Fruit fly (Drosophila melanogaster): ENCODE measurements around the gene CG1607.

Gene CG1607

dm6 chr3R:31381861-31382260 is at the start of gene CG1607:
CG1607 (plus strand) TSS chr3R:31382109.
- TF ChIP-seq CG17801 (GFP tag; optimal IDR thresholded peaks at IDR 0.05; ENCODE audit: partially characterized antibody) = no peak

- no peak for TF ChIP-seq CG17801 (GFP tag; optimal IDR thresholded peaks at IDR 0.05; ENCODE audit: partially characterized antibody)
Measured at dm6 chr3R:31336291-31336690, 45.6 kb upstream of the CG1607 start.

dm6 chr3R:31339818-31340217 is 42.1 kb upstream of the CG1607 start:
- TF ChIP-seq CG17801 (GFP tag; optimal IDR thresholded peaks at IDR 0.05; ENCODE audit: partially characterized antibody) = no peak

- no peak for TF ChIP-seq CG17801 (GFP tag; optimal IDR thresholded peaks at IDR 0.05; ENCODE audit: partially characterized antibody)
Measured at dm6 chr3R:31340769-31341168, 41.1 kb upstream of the CG1607 start.

- TF ChIP-seq CG17801 (GFP tag; optimal IDR thresholded peaks at IDR 0.05; ENCODE audit: partially characterized antibody) = no peak
Measured at dm6 chr3R:31342574-31342973, 39.3 kb upstream of the CG1607 start.

dm6 chr3R:31345626-31346025 is 36.3 kb upstream of the CG1607 start:
- TF ChIP-seq CG17801 (GFP tag; optimal IDR thresholded peaks at IDR 0.05; ENCODE audit: partially characterized antibody) = no peak

- TF ChIP-seq CG17801 (GFP tag; optimal IDR thresholded peaks at IDR 0.05; ENCODE audit: partially characterized antibody) = no peak
Measured at dm6 chr3R:31346657-31347056, 35.3 kb upstream of the CG1607 start.

- TF ChIP-seq CG17801 (GFP tag; optimal IDR thresholded peaks at IDR 0.05; ENCODE audit: partially characterized antibody) = no peak
Measured at dm6 chr3R:31363615-31364014, 18.3 kb upstream of the CG1607 start.

- TF ChIP-seq CG17801 (GFP tag; optimal IDR thresholded peaks at IDR 0.05; ENCODE audit: partially characterized antibody) = no peak
Measured at dm6 chr3R:31369054-31369453, 12.9 kb upstream of the CG1607 start.

dm6 chr3R:31370204-31370603 is 11.7 kb upstream of the CG1607 start:
- no peak for TF ChIP-seq CG17801 (GFP tag; optimal IDR thresholded peaks at IDR 0.05; ENCODE audit: partially characterized antibody)

- TF ChIP-seq CG17801 (GFP tag; optimal IDR thresholded peaks at IDR 0.05; ENCODE audit: partially characterized antibody) = no peak
Measured at dm6 chr3R:31372127-31372526, 9.8 kb upstream of the CG1607 start, which contains the start of gene gskt. gskt (plus strand) TSS chr3R:31372427.

dm6 chr3R:31380489-31380888 is 1.4 kb upstream of the CG1607 start:
- TF ChIP-seq CG17801 (GFP tag; optimal IDR thresholded peaks at IDR 0.05; ENCODE audit: partially characterized antibody) = no peak

dm6 chr3R:31381216-31381688 is 657 bp upstream of the CG1607 start:
- no peak for TF ChIP-seq CG17801 (GFP tag; optimal IDR thresholded peaks at IDR 0.05; ENCODE audit: partially characterized antibody)

dm6 chr3R:31384108-31384507 is 2.2 kb downstream of the CG1607 start:
- TF ChIP-seq CG17801 (GFP tag; optimal IDR thresholded peaks at IDR 0.05; ENCODE audit: partially characterized antibody) = no peak

- no peak for TF ChIP-seq CG17801 (GFP tag; optimal IDR thresholded peaks at IDR 0.05; ENCODE audit: partially characterized antibody)
Measured at dm6 chr3R:31385820-31386330, 4.0 kb downstream of the CG1607 start.

dm6 chr3R:31393427-31393826 is 11.5 kb downstream of the CG1607 start, which contains the start of gene CG31204:
CG31204 (minus strand) TSS chr3R:31393527.
- no peak for TF ChIP-seq CG17801 (GFP tag; optimal IDR thresholded peaks at IDR 0.05; ENCODE audit: partially characterized antibody)

- TF ChIP-seq CG17801 (GFP tag; optimal IDR thresholded peaks at IDR 0.05; ENCODE audit: partially characterized antibody) = no peak
Measured at dm6 chr3R:31395222-31395831, 13.4 kb downstream of the CG1607 start, which contains the start of the genes Ugt35D1 and Gcn2. Ugt35D1 (minus strand) TSS chr3R:31395304. Gcn2 (plus strand) TSS chr3R:31395660.

All from ovary, adult (tissue).